Fruit fly (Drosophila melanogaster) whole organism, embryonic: ENCODE results near the gene CG12112.

Experiments used
- CG10654 ChIP-seq: fragments of 200-800 bp; sonication (Bioruptor generic); optimal IDR thresholded peaks from 2 replicates; lab custom pipeline; 2016; ENCODE audit warnings: missing biosample characterization, missing genetic modification characterization
- CG2120 ChIP-seq: fragments of 200-800 bp; sonication (Bioruptor generic); optimal IDR thresholded peaks from 3 replicates; lab custom pipeline; 2016; ENCODE audit warnings: missing biosample characterization, missing genetic modification characterization
- CG2712 ChIP-seq: fragments of 200-800 bp; optimal IDR thresholded peaks from 3 replicates; lab custom pipeline; 2019; ENCODE audit warnings: missing biosample characterization, mild to moderate bottlenecking, missing genetic modification characterization, moderate library complexity
- D ChIP-seq, 2 experiments: fragments of 200-800 bp in 1 of 2; fragments of >200 bp in 1 of 2; sonication (Bioruptor generic) in 1 of 2; optimal IDR thresholded peaks; 2 replicates in 1 of 2; 3 replicates in 1 of 2; lab custom pipeline; 2017; ENCODE audit warnings: mild to moderate bottlenecking in 1 of 2, missing biosample characterization in 1 of 2, missing genetic modification characterization in 1 of 2, missing genetic modification reagents in 1 of 2
- D19B ChIP-seq: fragments of 200-800 bp; sonication (Bioruptor generic); optimal IDR thresholded peaks from 2 replicates; lab custom pipeline; 2017; ENCODE audit warnings: missing biosample characterization, mild to moderate bottlenecking, missing genetic modification characterization
- abd-A ChIP-seq: fragments of 200-800 bp; sonication (Bioruptor generic); optimal IDR thresholded peaks from 3 replicates; lab custom pipeline; 2019; ENCODE audit warnings: missing biosample characterization, mild to moderate bottlenecking, missing genetic modification characterization, moderate library complexity
- ato ChIP-seq: fragments of 200-800 bp; sonication (Bioruptor generic); IDR thresholded peaks from 2 replicates; pipeline ENCODE4 v1.3.6; 2022; ENCODE audit warnings: missing biosample characterization, missing genetic modification characterization; ENCODE audit not compliant: partially characterized antibody
- danr ChIP-seq: fragments of 200-800 bp; sonication (Bioruptor generic); IDR thresholded peaks from 2 replicates; pipeline ENCODE4 v1.3.6; 2022; ENCODE audit warnings: missing biosample characterization, missing genetic modification characterization
- hb ChIP-seq: fragments of 200-800 bp; sonication (Bioruptor generic); IDR thresholded peaks from 3 replicates; pipeline ENCODE4 v1.3.6; 2022; ENCODE audit warnings: missing biosample characterization, missing genetic modification characterization; ENCODE audit not compliant: partially characterized antibody
- tin ChIP-seq: fragments of 200-800 bp; sonication (Bioruptor generic); optimal IDR thresholded peaks from 3 replicates; lab custom pipeline; 2016; ENCODE audit warnings: missing biosample characterization, missing genetic modification characterization

DNA sequence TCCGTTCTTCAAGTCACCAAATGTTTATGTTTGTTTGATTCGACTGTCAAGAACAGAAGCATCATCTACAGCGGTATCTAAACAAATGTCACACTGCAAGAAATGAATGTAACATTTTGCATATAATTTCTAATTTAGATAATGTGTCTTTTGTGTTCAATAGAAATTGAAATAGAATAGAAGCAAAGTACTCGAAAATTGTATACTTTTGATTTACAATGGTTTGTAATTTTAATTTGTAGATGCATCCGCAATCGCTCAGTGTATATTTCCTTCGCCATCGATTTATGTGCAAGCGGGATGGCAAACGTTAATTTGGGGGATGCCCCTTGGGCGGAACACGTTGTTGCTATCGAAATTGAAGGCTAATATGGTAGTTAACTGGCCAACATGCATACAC, 21.8 kb downstream of the CG12112 start:
- TF ChIP-seq abd-A (tag; lab: Kevin White, UChicago) (no peak), D19B (GFP tag; lab: Kevin White, UChicago) (no peak), ato (no peak), CG10654 (GFP tag; lab: Kevin White, UChicago) (peak; percentile 34), CG2120 (GFP tag; lab: Kevin White, UChicago) (peak; percentile 61), tin (GFP tag; lab: Kevin White, UChicago) (peak; percentile 56), danr (GFP tag; lab: Robert Waterston, UW) (no peak), D (optimal IDR thresholded peaks at IDR 0.05; lab: Kevin White, UChicago) (no peak), D (GFP tag; optimal IDR thresholded peaks at IDR 0.05; lab: Kevin White, UChicago) (peak; percentile 52), hb (GFP tag; lab: Robert Waterston, UW) (no peak), CG2712 (tag; lab: Kevin White, UChicago) (peak; percentile 75)
